Worm (Caenorhabditis elegans) whole organism, L4 larva: ENCODE results near the gene ZK180.5.

Source experiments
- F26F4.8 ChIP-seq: fragments of 200-800 bp; sonication (Bioruptor generic); conservative IDR thresholded peaks from 2 replicates; pipeline ENCODE4 v1.3.6; 2022; ENCODE audit warnings: missing genetic modification characterization, missing compliant biosample characterization
- F49E8.2 ChIP-seq: sonication (generic microtip); optimal IDR thresholded peaks from 2 replicates; lab custom pipeline; 2016; ENCODE audit warnings: missing compliant biosample characterization, mild to moderate bottlenecking, missing genetic modification characterization, borderline replicate concordance
- aha-1 ChIP-seq: fragments of 150-350 bp; peaks from one replicate; lab custom pipeline; 2014; ENCODE audit warnings: missing biosample characterization, missing genetic modification characterization
- ceh-20 ChIP-seq: fragments of 200-800 bp; sonication (Bioruptor generic); IDR thresholded peaks from 2 replicates; pipeline ENCODE4 v1.3.6; 2022; ENCODE audit warnings: missing genetic modification reagents, missing genetic modification characterization, missing compliant biosample characterization
- ceh-28 ChIP-seq: fragments of 150-350 bp; optimal IDR thresholded peaks from 2 replicates; lab custom pipeline; 2014; ENCODE audit warnings: missing biosample characterization, missing genetic modification reagents, missing genetic modification characterization
- ceh-44 ChIP-seq: fragments of 200-800 bp; sonication (Bioruptor generic); IDR thresholded peaks from 2 replicates; pipeline ENCODE4 v1.3.6; 2022; ENCODE audit warnings: missing genetic modification reagents, missing genetic modification characterization, missing compliant biosample characterization
- cey-2 ChIP-seq: sonication (generic microtip); optimal IDR thresholded peaks from 3 replicates; lab custom pipeline; 2017; ENCODE audit warnings: missing genetic modification characterization, mild to moderate bottlenecking, missing compliant biosample characterization, antibody characterized with exemption, borderline replicate concordance; ENCODE audit not compliant: insufficient read depth
- daf-16 ChIP-seq, 3 experiments: sonication (generic microtip); optimal IDR thresholded peaks; 2 replicates each; lab custom pipeline; 2016 to 2017; ENCODE audit warnings: missing genetic modification characterization in 3 of 3, missing genetic modification reagents in 3 of 3, mild to moderate bottlenecking in 2 of 3, missing compliant biosample characterization in 2 of 3, missing biosample characterization in 1 of 3, moderate library complexity in 1 of 3
- dmd-6 ChIP-seq: fragments of 200-800 bp; sonication (Bioruptor generic); IDR thresholded peaks from 2 replicates; pipeline ENCODE4 v1.3.6; 2022; ENCODE audit warnings: missing genetic modification reagents, missing genetic modification characterization, missing compliant biosample characterization
- dmd-8 ChIP-seq: fragments of 200-800 bp; sonication (Bioruptor generic); IDR thresholded peaks from 2 replicates; pipeline ENCODE4 v1.3.6; 2022; ENCODE audit warnings: missing genetic modification characterization, missing compliant biosample characterization
- duxl-1 ChIP-seq: sonication (generic microtip); optimal IDR thresholded peaks from 2 replicates; lab custom pipeline; 2016; ENCODE audit warnings: mild to moderate bottlenecking, missing genetic modification characterization, moderate library complexity, missing compliant biosample characterization; ENCODE audit not compliant: poor library complexity
- dve-1 ChIP-seq: sonication (generic microtip); optimal IDR thresholded peaks from 2 replicates; lab custom pipeline; 2017; ENCODE audit warnings: antibody characterized with exemption, mild to moderate bottlenecking, missing genetic modification characterization, missing compliant biosample characterization; ENCODE audit not compliant: insufficient read depth
- egl-43 ChIP-seq: fragments of 200-800 bp; sonication (Bioruptor generic); IDR thresholded peaks from 2 replicates; pipeline ENCODE4 v1.3.6; 2022; ENCODE audit warnings: missing genetic modification reagents, missing genetic modification characterization, missing compliant biosample characterization
- hif-1 ChIP-seq, 2 experiments: sonication (generic microtip); optimal IDR thresholded peaks; 2 replicates each; lab custom pipeline; 2016 to 2017; ENCODE audit warnings: missing compliant biosample characterization in 2 of 2, missing genetic modification characterization in 2 of 2, missing genetic modification reagents in 2 of 2, missing genotype in 2 of 2, mild to moderate bottlenecking in 1 of 2
- hlh-11 ChIP-seq: fragments of 200-800 bp; sonication (Bioruptor generic); optimal IDR thresholded peaks from 2 replicates; lab custom pipeline; 2018; ENCODE audit warnings: mild to moderate bottlenecking, missing genetic modification characterization, missing compliant biosample characterization
- hlh-30 ChIP-seq: sonication (generic microtip); optimal IDR thresholded peaks from 2 replicates; lab custom pipeline; 2017; ENCODE audit warnings: antibody characterized with exemption, mild to moderate bottlenecking, missing genetic modification characterization, missing compliant biosample characterization; ENCODE audit not compliant: insufficient read depth
- lim-7 ChIP-seq: fragments of 200-800 bp; sonication (Bioruptor generic); IDR thresholded peaks from 2 replicates; pipeline ENCODE4 v1.3.6; 2022; ENCODE audit warnings: missing genetic modification characterization, missing compliant biosample characterization
- lin-1 ChIP-seq: fragments of 200-800 bp; sonication (Bioruptor generic); IDR thresholded peaks from 2 replicates; pipeline ENCODE4 v1.3.6; 2022; ENCODE audit warnings: missing genetic modification reagents, missing genetic modification characterization, missing compliant biosample characterization
- lin-15B ChIP-seq: fragments of 150-350 bp; sonication (generic microtip); optimal IDR thresholded peaks from 3 replicates; lab custom pipeline; 2014; ENCODE audit warnings: missing biosample characterization, missing genetic modification characterization
- lin-29 ChIP-seq: fragments of 200-800 bp; sonication (Bioruptor generic); IDR thresholded peaks from 2 replicates; pipeline ENCODE4 v1.3.6; 2022; ENCODE audit warnings: missing genetic modification reagents, missing genetic modification characterization, missing compliant biosample characterization
- lin-38 ChIP-seq: fragments of 200-800 bp; sonication (Bioruptor generic); IDR thresholded peaks from 2 replicates; pipeline ENCODE4 v1.3.6; 2022; ENCODE audit warnings: missing genetic modification reagents, missing genetic modification characterization, missing compliant biosample characterization
- madf-9 ChIP-seq: fragments of 200-800 bp; sonication (Bioruptor generic); conservative IDR thresholded peaks from 2 replicates; pipeline ENCODE4 v1.3.6; 2022; ENCODE audit warnings: missing genetic modification reagents, missing genetic modification characterization, missing compliant biosample characterization
- mxl-2 ChIP-seq: fragments of 200-800 bp; sonication (Bioruptor generic); conservative IDR thresholded peaks from 2 replicates; pipeline ENCODE4 v1.3.6; 2022; ENCODE audit warnings: missing genetic modification reagents, missing genetic modification characterization, missing compliant biosample characterization
- nhr-10 ChIP-seq: fragments of 150-350 bp; optimal IDR thresholded peaks from 2 replicates; lab custom pipeline; 2014; ENCODE audit warnings: missing biosample characterization, missing genetic modification characterization
- nhr-102 ChIP-seq: sonication (generic microtip); optimal IDR thresholded peaks from 2 replicates; lab custom pipeline; 2016; ENCODE audit warnings: mild to moderate bottlenecking, missing genetic modification characterization, moderate library complexity, missing compliant biosample characterization
- nhr-28 ChIP-seq: fragments of 150-350 bp; optimal IDR thresholded peaks from 2 replicates; lab custom pipeline; 2014; ENCODE audit warnings: missing biosample characterization, missing genetic modification characterization
- nhr-48 ChIP-seq: sonication (generic microtip); optimal IDR thresholded peaks from 2 replicates; lab custom pipeline; 2016; ENCODE audit warnings: mild to moderate bottlenecking, missing genetic modification characterization, missing compliant biosample characterization
- nhr-6 ChIP-seq: fragments of 150-350 bp; optimal IDR thresholded peaks from 2 replicates; lab custom pipeline; 2014; ENCODE audit warnings: missing biosample characterization, missing genetic modification characterization
- pha-4 ChIP-seq, 2 experiments: fragments of 150-350 bp in 1 of 2; fragments of 200-800 bp in 1 of 2; sonication (Bioruptor generic) in 1 of 2; IDR thresholded peaks in 1 of 2; optimal IDR thresholded peaks in 1 of 2; 2 replicates each; pipeline versions ENCODE4 v1.3.6 to Lab custom; 2014 to 2022; ENCODE audit warnings: missing genetic modification characterization in 2 of 2, missing genetic modification reagents in 2 of 2, missing biosample characterization in 1 of 2, missing compliant biosample characterization in 1 of 2
- php-3 ChIP-seq: fragments of 200-800 bp; sonication (Bioruptor generic); IDR thresholded peaks from 2 replicates; pipeline ENCODE4 v1.3.6; 2022; ENCODE audit warnings: missing genetic modification reagents, missing genetic modification characterization, missing compliant biosample characterization
- pqm-1 ChIP-seq: sonication (generic microtip); optimal IDR thresholded peaks from 2 replicates; lab custom pipeline; 2017; ENCODE audit warnings: missing biosample characterization, missing genetic modification characterization
- saeg-2 ChIP-seq: fragments of 200-800 bp; sonication (Bioruptor generic); IDR thresholded peaks from 2 replicates; pipeline ENCODE4 v1.3.6; 2022; ENCODE audit warnings: missing genetic modification reagents, missing genetic modification characterization, missing compliant biosample characterization
- set-16 ChIP-seq: fragments of 200-800 bp; sonication (Bioruptor generic); IDR thresholded peaks from 2 replicates; pipeline ENCODE4 v1.3.6; 2022; ENCODE audit warnings: missing genetic modification reagents, missing genetic modification characterization, missing compliant biosample characterization
- skn-1 ChIP-seq: fragments of 150-350 bp; optimal IDR thresholded peaks from 2 replicates; lab custom pipeline; 2014; ENCODE audit warnings: missing biosample characterization, missing genetic modification characterization
- snpc-1.2 ChIP-seq: fragments of 200-800 bp; sonication (Bioruptor generic); IDR thresholded peaks from 2 replicates; pipeline ENCODE4 v1.3.6; 2022; ENCODE audit warnings: missing genetic modification reagents, missing genetic modification characterization, missing compliant biosample characterization
- snpc-4 ChIP-seq: fragments of 150-350 bp; optimal IDR thresholded peaks from 2 replicates; lab custom pipeline; 2014; ENCODE audit warnings: missing biosample characterization, missing genetic modification characterization
- spr-3 ChIP-seq: fragments of 200-800 bp; sonication (Bioruptor generic); optimal IDR thresholded peaks from 2 replicates; lab custom pipeline; 2018; ENCODE audit warnings: mild to moderate bottlenecking, missing genetic modification characterization, missing compliant biosample characterization
- tag-97 ChIP-seq: fragments of 200-800 bp; sonication (Bioruptor generic); IDR thresholded peaks from 2 replicates; pipeline ENCODE4 v1.3.6; 2022; ENCODE audit warnings: missing genetic modification characterization, missing compliant biosample characterization
- vab-7 ChIP-seq: fragments of 200-800 bp; sonication (Bioruptor generic); IDR thresholded peaks from 2 replicates; pipeline ENCODE4 v1.3.6; 2022; ENCODE audit warnings: missing genetic modification reagents, missing genetic modification characterization, missing compliant biosample characterization
- zag-1 ChIP-seq: fragments of 150-350 bp; optimal IDR thresholded peaks from 2 replicates; lab custom pipeline; 2014; ENCODE audit warnings: missing biosample characterization, missing genetic modification characterization
- zfp-3 ChIP-seq: fragments of 200-800 bp; sonication (Bioruptor generic); conservative IDR thresholded peaks from 2 replicates; pipeline ENCODE4 v1.3.6; 2022; ENCODE audit warnings: missing genetic modification reagents, missing genetic modification characterization, missing compliant biosample characterization

ZK180.5 gene

DNA sequence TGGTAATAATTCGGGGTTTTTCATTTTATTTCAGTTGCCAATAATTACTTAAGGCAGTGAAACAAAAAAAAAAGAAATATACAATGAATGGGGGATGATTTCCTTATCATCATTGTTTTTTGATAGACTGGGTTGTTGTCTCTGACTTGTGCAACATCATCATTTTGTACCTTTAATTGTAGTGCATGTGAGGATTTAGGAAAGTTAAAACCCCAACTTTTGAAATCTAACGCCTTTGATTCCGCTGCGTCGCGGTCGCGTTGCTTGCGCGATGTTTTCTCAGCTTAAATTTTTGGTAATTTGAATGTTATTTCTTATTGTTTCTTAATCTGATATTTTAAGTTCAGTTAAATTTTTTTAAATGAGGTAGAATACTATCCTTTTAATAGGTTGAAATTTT lies 28.9 kb upstream of the ZK180.5 start, which contains the start of gene ZK185.5:
Gene ZK185.5 (minus strand): TSS at position 101 of the 400 bp plus-strand sequence.
- TF ChIP-seq daf-16 (GFP tag; optimal IDR thresholded peaks at IDR 0.05; lab: Kevin White, UChicago) (no peak), daf-16 (tag; optimal IDR thresholded peaks at IDR 0.05; lab: Kevin White, UChicago) (peak; percentile 4), tag-97 (no peak), egl-43 (no peak), dmd-8 (GFP tag; lab: Robert Waterston, UW) (no peak), aha-1 (tag; lab: Kevin White, UChicago) (peak; percentile 37), nhr-10 (tag; lab: Kevin White, UChicago) (no peak), lin-29 (GFP tag; lab: Robert Waterston, UW) (no peak), set-16 (GFP tag; lab: Robert Waterston, UW) (no peak), nhr-48 (tag; lab: Kevin White, UChicago) (no peak)

DNA sequence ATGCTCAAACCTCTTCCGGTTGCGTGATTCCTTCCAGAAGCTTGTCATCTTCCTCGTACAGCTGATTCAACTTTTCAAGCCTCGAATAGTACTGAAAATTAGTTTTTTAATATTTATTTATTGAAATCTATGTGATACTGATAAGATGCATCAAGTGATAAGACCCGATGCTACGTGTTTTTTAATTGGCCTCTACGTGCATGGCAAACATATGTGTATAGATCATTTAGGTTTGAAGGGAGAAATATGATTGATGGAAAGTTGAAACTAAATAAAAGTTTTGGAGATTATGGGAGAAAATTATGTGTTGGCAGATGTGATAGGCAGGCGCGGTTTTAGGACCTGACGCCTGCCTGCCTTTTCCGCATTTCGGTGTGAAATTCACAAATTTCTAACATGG lies 27.2 kb upstream of the ZK180.5 start:
- no peak for TF ChIP-seq lim-7
- no peak for TF ChIP-seq pha-4 (GFP tag; IDR thresholded peaks at IDR 0.05; lab: Robert Waterston, UW)
- TF ChIP-seq pha-4 (tag; optimal IDR thresholded peaks at IDR 0.05; lab: Kevin White, UChicago), result no peak
- TF ChIP-seq zag-1, result no peak
- TF ChIP-seq ceh-20, result peak; percentile 42; the same call in 1 of the 2 replicates
- TF ChIP-seq dmd-6, result peak; percentile 91
- TF ChIP-seq ceh-44 (GFP tag; lab: Robert Waterston, UW), result no peak
- no peak for TF ChIP-seq duxl-1
- no peak for TF ChIP-seq snpc-4 (tag; lab: Kevin White, UChicago)
- peak; percentile 6 for TF ChIP-seq hlh-30 (tag; lab: Kevin White, UChicago)
- TF ChIP-seq egl-43, result no peak
- TF ChIP-seq pqm-1 (tag; lab: Kevin White, UChicago), result peak; percentile 74
- TF ChIP-seq daf-16 (GFP tag; optimal IDR thresholded peaks at IDR 0.05; lab: Kevin White, UChicago), result no peak
- TF ChIP-seq daf-16 (tag; optimal IDR thresholded peaks at IDR 0.05; lab: Kevin White, UChicago), result peak; percentile 75
- TF ChIP-seq hlh-11 (tag; lab: Kevin White, UChicago), result peak; percentile 48
- TF ChIP-seq ceh-28 (tag; lab: Kevin White, UChicago), result no peak
- peak; percentile 2 for TF ChIP-seq nhr-102 (tag; lab: Kevin White, UChicago)
- TF ChIP-seq madf-9, result no peak
- no peak for TF ChIP-seq zfp-3
- TF ChIP-seq saeg-2, result no peak
- TF ChIP-seq dve-1 (tag; lab: Kevin White, UChicago), result peak; percentile 73
- TF ChIP-seq nhr-48 (tag; lab: Kevin White, UChicago), result peak; percentile 42
- peak; percentile 76 for TF ChIP-seq php-3 (GFP tag; lab: Robert Waterston, UW)
- TF ChIP-seq nhr-28, result peak; percentile 24
- TF ChIP-seq, all 104 proteins: peak for 11

DNA sequence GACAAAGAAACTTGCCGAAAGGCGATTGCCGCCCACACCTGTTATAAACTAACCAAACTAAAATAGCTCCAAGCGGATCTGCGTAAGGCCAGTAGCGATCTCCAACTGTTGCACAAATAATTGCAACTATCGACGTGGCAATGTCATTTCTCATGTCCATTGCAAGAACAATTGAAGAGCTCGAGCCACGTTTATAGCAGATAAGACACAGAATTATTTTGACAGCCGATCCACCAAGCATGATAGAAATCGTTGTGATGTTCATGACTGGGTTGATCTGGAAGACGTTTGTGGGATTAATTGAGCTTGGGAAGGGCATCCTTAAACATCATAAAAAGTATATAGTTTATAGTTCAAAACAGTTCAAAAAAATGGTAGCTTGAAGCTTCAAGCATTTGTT lies 26.0 kb upstream of the ZK180.5 start:
- TF ChIP-seq aha-1 (tag; lab: Kevin White, UChicago) (peak; percentile 96), cey-2 (tag; lab: Kevin White, UChicago) (no peak)

DNA sequence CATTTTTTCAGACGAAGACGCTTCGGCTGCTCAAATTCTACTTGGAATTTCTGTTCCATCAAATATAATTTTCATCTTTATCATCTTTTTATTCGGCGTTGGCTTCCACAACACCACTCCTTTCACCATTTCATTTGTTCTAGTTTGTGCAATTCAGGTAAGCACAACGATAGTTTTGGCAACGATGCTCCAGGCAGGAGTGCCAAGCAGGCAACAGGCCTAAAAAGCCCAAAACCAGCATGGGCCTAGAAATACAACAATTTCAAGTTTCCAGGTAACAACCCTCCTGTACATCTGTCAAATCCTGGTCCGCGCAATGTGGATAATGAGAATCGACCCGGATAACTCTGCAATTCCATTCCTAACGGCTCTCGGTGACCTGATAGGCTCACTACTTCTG lies 24.2 kb upstream of the ZK180.5 start:
- TF ChIP-seq snpc-4 (tag; lab: Kevin White, UChicago), result no peak
- peak; percentile 96 for TF ChIP-seq aha-1 (tag; lab: Kevin White, UChicago)

DNA sequence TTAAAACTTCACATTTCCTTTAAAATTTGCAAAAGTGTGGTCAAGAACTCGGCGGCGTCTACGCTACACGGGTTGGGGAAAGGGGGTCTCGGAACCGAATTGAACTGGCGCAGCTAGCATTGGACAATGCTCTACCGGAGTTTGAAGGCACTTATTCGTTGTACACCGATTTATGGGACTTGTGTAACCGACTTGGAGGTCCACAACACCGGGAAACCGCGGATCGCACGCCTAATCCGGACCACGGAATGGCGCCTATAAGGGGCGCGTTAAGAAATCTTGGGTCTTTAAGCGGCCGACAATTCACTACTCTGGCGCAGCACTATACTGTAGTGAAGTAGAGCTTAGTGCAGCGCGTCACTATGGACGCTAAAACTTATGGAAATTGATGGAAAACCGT lies 21.7 kb upstream of the ZK180.5 start:
- TF ChIP-seq php-3 (GFP tag; lab: Robert Waterston, UW) (no peak), lin-29 (GFP tag; lab: Robert Waterston, UW) (no peak), lin-38 (GFP tag; lab: Robert Waterston, UW) (no peak), hif-1 (tag; optimal IDR thresholded peaks at IDR 0.05; lab: Kevin White, UChicago) (no peak), nhr-48 (tag; lab: Kevin White, UChicago) (no peak), pha-4 (GFP tag; IDR thresholded peaks at IDR 0.05; lab: Robert Waterston, UW) (0 out of 2 replicates have a peak, but pooled peaks have one; percentile 31), pha-4 (tag; optimal IDR thresholded peaks at IDR 0.05; lab: Kevin White, UChicago) (no peak), vab-7 (GFP tag; lab: Robert Waterston, UW) (0 out of 2 replicates have a peak, but pooled peaks have one; percentile 32), hlh-30 (tag; lab: Kevin White, UChicago) (no peak), nhr-6 (tag; lab: Kevin White, UChicago) (no peak), spr-3 (GFP tag; lab: Kevin White, UChicago) (no peak), skn-1 (no peak), F26F4.8 (GFP tag; lab: Robert Waterston, UW) (no peak), lin-1 (GFP tag; lab: Robert Waterston, UW) (no peak), egl-43 (0 out of 2 replicates have a peak, but pooled peaks have one; percentile 49), snpc-1.2 (GFP tag; lab: Robert Waterston, UW) (peak; percentile 84), lin-15B (tag; lab: Kevin White, UChicago) (no peak), mxl-2 (GFP tag; lab: Robert Waterston, UW) (no peak), dmd-8 (GFP tag; lab: Robert Waterston, UW) (0 out of 2 replicates have a peak, but pooled peaks have one; percentile 9), F49E8.2 (tag; lab: Kevin White, UChicago) (peak; percentile 20)
